Fruit fly (Drosophila melanogaster) whole organism, wandering third instar larva: ENCODE results near the gene Ir93a.

Experiments
- Hr78 ChIP-seq: fragments of >200 bp; optimal IDR thresholded peaks from 2 replicates; lab custom pipeline; 2017; ENCODE audit warnings: missing biosample characterization, missing genetic modification characterization
- Hr83 ChIP-seq: fragments of 200-300 bp; sonication (Bioruptor generic); optimal IDR thresholded peaks from 2 replicates; lab custom pipeline; 2016; ENCODE audit warnings: missing biosample characterization, mild to moderate bottlenecking, missing genetic modification characterization, moderate library complexity; ENCODE audit not compliant: poor library complexity, severe bottlenecking
- OdsH ChIP-seq: fragments of 200-800 bp; sonication (Bioruptor generic); optimal IDR thresholded peaks from 2 replicates; lab custom pipeline; 2016; ENCODE audit warnings: missing biosample characterization, mild to moderate bottlenecking, missing genetic modification characterization
- brk ChIP-seq: fragments of 200-800 bp; sonication (Bioruptor generic); optimal IDR thresholded peaks from 2 replicates; lab custom pipeline; 2016; ENCODE audit warnings: missing biosample characterization, mild to moderate bottlenecking, missing genetic modification characterization
- foxo ChIP-seq, 2 experiments: fragments of 200-800 bp; sonication (Bioruptor generic); optimal IDR thresholded peaks; 2 replicates in 1 of 2; 3 replicates in 1 of 2; lab custom pipeline; 2016 to 2017; ENCODE audit warnings: missing biosample characterization in 2 of 2, missing genetic modification characterization in 2 of 2
- jim ChIP-seq: fragments of 175-275, 200-325 bp; sonication (Bioruptor generic); optimal IDR thresholded peaks from 2 replicates; lab custom pipeline; 2016; ENCODE audit warnings: missing biosample characterization, mild to moderate bottlenecking, missing genetic modification characterization
- lola ChIP-seq: fragments of >200 bp; optimal IDR thresholded peaks from 2 replicates; lab custom pipeline; 2017; ENCODE audit warnings: missing biosample characterization, missing genetic modification characterization
- sage ChIP-seq: fragments of 200-800 bp; sonication (Bioruptor generic); optimal IDR thresholded peaks from 2 replicates; lab custom pipeline; 2016; ENCODE audit warnings: missing biosample characterization, mild to moderate bottlenecking, missing genetic modification characterization
- tai ChIP-seq: sonication (Bioruptor generic); optimal IDR thresholded peaks from 2 replicates; lab custom pipeline; 2016; ENCODE audit warnings: missing biosample characterization, missing genetic modification characterization
- usp ChIP-seq: fragments of >200 bp; optimal IDR thresholded peaks from 2 replicates; lab custom pipeline; 2017; ENCODE audit warnings: missing biosample characterization, missing genetic modification characterization
- woc ChIP-seq: sonication (Bioruptor generic); optimal IDR thresholded peaks from 2 replicates; lab custom pipeline; 2016; ENCODE audit warnings: missing biosample characterization, mild to moderate bottlenecking, missing genetic modification characterization

DNA sequence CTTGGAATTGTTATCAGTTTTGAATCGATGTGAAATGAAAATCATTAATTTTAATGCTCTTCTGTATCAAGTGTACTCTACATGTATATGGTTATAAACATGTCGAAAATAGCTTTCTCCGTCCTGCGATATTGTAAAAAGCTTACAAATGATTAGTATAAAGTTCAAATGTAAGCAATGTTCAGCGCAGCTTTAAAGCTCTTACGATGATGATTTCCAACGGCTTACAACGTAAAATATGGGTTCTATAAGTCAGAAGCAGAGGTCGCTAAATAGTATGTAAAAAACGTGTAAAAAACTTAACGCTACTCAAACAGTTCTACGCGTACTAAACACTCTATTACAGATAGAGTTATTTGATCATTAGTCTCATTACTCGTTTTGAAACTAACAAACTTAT lies 48.9 kb upstream of the Ir93a start:
- no peak for TF ChIP-seq woc (GFP tag; lab: Kevin White, UChicago)
- no peak for TF ChIP-seq usp (GFP tag; lab: Kevin White, UChicago)
- TF ChIP-seq tai (GFP tag; lab: Kevin White, UChicago) = no peak
- no peak for TF ChIP-seq jim (GFP tag; lab: Kevin White, UChicago)
- TF ChIP-seq lola (GFP tag; lab: Kevin White, UChicago) = no peak
- TF ChIP-seq Hr78 (GFP tag; lab: Kevin White, UChicago) = no peak
- no peak for TF ChIP-seq sage (GFP tag; lab: Kevin White, UChicago)
- TF ChIP-seq foxo (GFP tag; optimal IDR thresholded peaks at IDR 0.05; lab: Kevin White, UChicago) = no peak
- TF ChIP-seq Hr83 (GFP tag; lab: Kevin White, UChicago) = no peak
- no peak for TF ChIP-seq brk (GFP tag; lab: Kevin White, UChicago)
- TF ChIP-seq OdsH (GFP tag; lab: Kevin White, UChicago) = no peak
